Worm (Caenorhabditis elegans): ENCODE results near the gene cogc-2.

cogc-2 gene

ce11 chrIV:6997918-6998317, 41.5 kb downstream of the cogc-2 start:
- TF ChIP-seq mdl-1 (tag; optimal IDR thresholded peaks at IDR 0.05) (no peak), ceh-88 (GFP tag; IDR thresholded peaks at IDR 0.05) (no peak)

ce11 chrIV:6991070-6991469, 48.3 kb downstream of the cogc-2 start:
- no peak for TF ChIP-seq egl-13 (tag; optimal IDR thresholded peaks at IDR 0.05)
- TF ChIP-seq mab-9 (GFP tag; IDR thresholded peaks at IDR 0.05), result no peak
- no peak for TF ChIP-seq zip-4 (GFP tag; optimal IDR thresholded peaks at IDR 0.05)
- no peak for TF ChIP-seq nhr-11 (tag; optimal IDR thresholded peaks at IDR 0.05)
- TF ChIP-seq lin-13 (GFP tag; optimal IDR thresholded peaks at IDR 0.05), result no peak
- TF ChIP-seq ceh-63 (GFP tag; optimal IDR thresholded peaks at IDR 0.05), result no peak
- no peak for TF ChIP-seq grh-1 (GFP tag; IDR thresholded peaks at IDR 0.05)
- TF ChIP-seq pag-3 (tag; optimal IDR thresholded peaks at IDR 0.05; ENCODE audit: borderline replicate concordance, insufficient read depth), result no peak
- no peak for TF ChIP-seq ceh-8 (GFP tag; optimal IDR thresholded peaks at IDR 0.05)
- TF ChIP-seq aly-2 (tag; optimal IDR thresholded peaks at IDR 0.05), result no peak
- no peak for TF ChIP-seq vab-15 (tag; optimal IDR thresholded peaks at IDR 0.05)
- no peak for TF ChIP-seq unc-98 (GFP tag; IDR thresholded peaks at IDR 0.05)
- no peak for TF ChIP-seq nhr-237 (tag; optimal IDR thresholded peaks at IDR 0.05)
- no peak for TF ChIP-seq dpl-1 (GFP tag; optimal IDR thresholded peaks at IDR 0.05)
- no peak for TF ChIP-seq egl-27 (tag; optimal IDR thresholded peaks at IDR 0.05)
- no peak for TF ChIP-seq nhr-84 (tag; optimal IDR thresholded peaks at IDR 0.05)
